Worm (Caenorhabditis elegans): ENCODE measurements around the gene F13B12.3.

Gene F13B12.3

ce11 chrIV:10463127-10463526 is 24.2 kb downstream of the F13B12.3 start:
- TF ChIP-seq cnd-1 (tag; optimal IDR thresholded peaks at IDR 0.05) (no peak), M03D4.4 (tag; optimal IDR thresholded peaks at IDR 0.05) (no peak), pha-4 (tag; optimal IDR thresholded peaks at IDR 0.05) (no peak), unc-120 (tag; optimal IDR thresholded peaks at IDR 0.05; ENCODE audit: poor library complexity, severe bottlenecking) (no peak), nhr-12 (tag; optimal IDR thresholded peaks at IDR 0.05) (no peak), zip-8 (tag; optimal IDR thresholded peaks at IDR 0.05) (no peak), ceh-39 (tag; optimal IDR thresholded peaks at IDR 0.05) (no peak), nhr-28 (tag; optimal IDR thresholded peaks at IDR 0.05) (no peak), lin-13 (tag; optimal IDR thresholded peaks at IDR 0.05) (no peak), nhr-237 (tag; optimal IDR thresholded peaks at IDR 0.05) (no peak), drap-1 (GFP tag; optimal IDR thresholded peaks at IDR 0.05) (no peak), ceh-83 (GFP tag; optimal IDR thresholded peaks at IDR 0.05) (no peak), lsy-2 (tag; optimal IDR thresholded peaks at IDR 0.05) (no peak), snpc-4 (tag; optimal IDR thresholded peaks at IDR 0.05) (no peak), sem-2 (GFP tag; optimal IDR thresholded peaks at IDR 0.05) (no peak), nhr-76 (tag; optimal IDR thresholded peaks at IDR 0.05) (no peak)

- TF ChIP-seq zip-8 (tag; optimal IDR thresholded peaks at IDR 0.05): no peak
- TF ChIP-seq nhr-76 (tag; optimal IDR thresholded peaks at IDR 0.05): no peak
- TF ChIP-seq unc-62 (GFP tag; optimal IDR thresholded peaks at IDR 0.05): no peak
- no peak for TF ChIP-seq lsy-2 (tag; optimal IDR thresholded peaks at IDR 0.05)
- TF ChIP-seq tbx-8 (GFP tag; optimal IDR thresholded peaks at IDR 0.05): no peak
- no peak for TF ChIP-seq bed-3 (GFP tag; optimal IDR thresholded peaks at IDR 0.05)
- TF ChIP-seq drap-1 (GFP tag; optimal IDR thresholded peaks at IDR 0.05): no peak
- TF ChIP-seq sem-2 (GFP tag; optimal IDR thresholded peaks at IDR 0.05): no peak
- TF ChIP-seq ces-1 (GFP tag; optimal IDR thresholded peaks at IDR 0.05): no peak
- TF ChIP-seq elt-3 (tag; optimal IDR thresholded peaks at IDR 0.05): no peak
- no peak for TF ChIP-seq mls-2 (tag; optimal IDR thresholded peaks at IDR 0.05)
Observed at ce11 chrIV:10463987-10464638, 25.2 kb downstream of the F13B12.3 start, which contains the start of gene ugt-43. Gene ugt-43 (plus strand): TSS chrIV:10464588.

- no peak for TF ChIP-seq mls-2 (tag; optimal IDR thresholded peaks at IDR 0.05)
- no peak for TF ChIP-seq zip-8 (tag; optimal IDR thresholded peaks at IDR 0.05)
- TF ChIP-seq nhr-237 (tag; optimal IDR thresholded peaks at IDR 0.05): no peak
- TF ChIP-seq unc-62 (GFP tag; optimal IDR thresholded peaks at IDR 0.05): no peak
- no peak for TF ChIP-seq lin-13 (tag; optimal IDR thresholded peaks at IDR 0.05)
- no peak for TF ChIP-seq mab-5 (tag; optimal IDR thresholded peaks at IDR 0.05)
- no peak for TF ChIP-seq ces-1 (GFP tag; optimal IDR thresholded peaks at IDR 0.05)
- TF ChIP-seq drap-1 (GFP tag; optimal IDR thresholded peaks at IDR 0.05): no peak
- TF ChIP-seq M03D4.4 (tag; optimal IDR thresholded peaks at IDR 0.05): no peak
- no peak for TF ChIP-seq ceh-83 (GFP tag; optimal IDR thresholded peaks at IDR 0.05)
- no peak for TF ChIP-seq bed-3 (GFP tag; optimal IDR thresholded peaks at IDR 0.05)
- no peak for TF ChIP-seq unc-39 (tag; optimal IDR thresholded peaks at IDR 0.05)
Observed at ce11 chrIV:10465764-10466163, 26.8 kb downstream of the F13B12.3 start.

ce11 chrIV:10466398-10466797 is 27.5 kb downstream of the F13B12.3 start:
- no peak for TF ChIP-seq unc-120 (tag; optimal IDR thresholded peaks at IDR 0.05; ENCODE audit: poor library complexity, severe bottlenecking)
- TF ChIP-seq ham-2 (GFP tag; optimal IDR thresholded peaks at IDR 0.05): no peak
- no peak for TF ChIP-seq blmp-1 (tag; optimal IDR thresholded peaks at IDR 0.05)
- TF ChIP-seq elt-3 (tag; optimal IDR thresholded peaks at IDR 0.05): no peak

- TF ChIP-seq zip-8 (tag; optimal IDR thresholded peaks at IDR 0.05) (no peak), snpc-4 (tag; optimal IDR thresholded peaks at IDR 0.05) (no peak), nhr-76 (tag; optimal IDR thresholded peaks at IDR 0.05) (no peak), mab-5 (tag; optimal IDR thresholded peaks at IDR 0.05) (no peak)
Observed at ce11 chrIV:10467347-10467746, 28.4 kb downstream of the F13B12.3 start.

ce11 chrIV:10468662-10469061 is 29.7 kb downstream of the F13B12.3 start:
- TF ChIP-seq M03D4.4 (tag; optimal IDR thresholded peaks at IDR 0.05) (no peak), unc-120 (tag; optimal IDR thresholded peaks at IDR 0.05; ENCODE audit: poor library complexity, severe bottlenecking) (no peak), mep-1 (tag; optimal IDR thresholded peaks at IDR 0.05) (no peak), sptf-1 (tag; optimal IDR thresholded peaks at IDR 0.05) (no peak), ham-2 (GFP tag; optimal IDR thresholded peaks at IDR 0.05) (no peak), lsy-2 (tag; optimal IDR thresholded peaks at IDR 0.05) (no peak), ces-1 (GFP tag; optimal IDR thresholded peaks at IDR 0.05) (no peak), lin-13 (tag; optimal IDR thresholded peaks at IDR 0.05) (no peak), drap-1 (GFP tag; optimal IDR thresholded peaks at IDR 0.05) (no peak), pha-4 (tag; optimal IDR thresholded peaks at IDR 0.05) (no peak), elt-1 (tag; optimal IDR thresholded peaks at IDR 0.05; ENCODE audit: borderline replicate concordance, insufficient read depth) (no peak), nhr-237 (tag; optimal IDR thresholded peaks at IDR 0.05) (no peak), cnd-1 (tag; optimal IDR thresholded peaks at IDR 0.05) (no peak), snpc-4 (tag; optimal IDR thresholded peaks at IDR 0.05) (no peak), ceh-43 (GFP tag; optimal IDR thresholded peaks at IDR 0.05) (no peak)

Data from whole organism, mixed stage, embryonic.